Worm (Caenorhabditis elegans) whole organism, L1 larva: ENCODE results near the gene ZK643.5.
A peak's percentile ranks its signal among the peaks of the same experiment; 100 is the strongest.

Source experiments
- C16A3.4 ChIP-seq: fragments of 150-350 bp; optimal IDR thresholded peaks from 2 replicates; lab custom pipeline; 2014; ENCODE audit warnings: missing biosample characterization, missing genetic modification characterization
- F16B12.6 ChIP-seq: fragments of 150-350 bp; optimal IDR thresholded peaks from 2 replicates; lab custom pipeline; 2014; ENCODE audit warnings: missing biosample characterization, missing genetic modification characterization
- Y116A8C.19 ChIP-seq: sonication (generic microtip); optimal IDR thresholded peaks from 2 replicates; lab custom pipeline; 2016; ENCODE audit warnings: missing compliant biosample characterization, missing genetic modification characterization, borderline replicate concordance
- alr-1 ChIP-seq: fragments of 200-800 bp; sonication (Bioruptor generic); optimal IDR thresholded peaks from 2 replicates; lab custom pipeline; 2018; ENCODE audit warnings: borderline replicate concordance, mild to moderate bottlenecking, missing genetic modification characterization, missing compliant biosample characterization
- ama-1 ChIP-seq: fragments of 150-350 bp; optimal IDR thresholded peaks from 2 replicates; lab custom pipeline; 2014
- blmp-1 ChIP-seq: fragments of 150-350 bp; optimal IDR thresholded peaks from 2 replicates; lab custom pipeline; 2014; ENCODE audit warnings: missing biosample characterization, missing genetic modification characterization
- ceh-63 ChIP-seq: fragments of 200-800 bp; sonication (Bioruptor generic); optimal IDR thresholded peaks from 2 replicates; lab custom pipeline; 2018; ENCODE audit warnings: mild to moderate bottlenecking, missing genetic modification characterization, missing compliant biosample characterization
- ceh-90 ChIP-seq: sonication (generic microtip); optimal IDR thresholded peaks from 2 replicates; lab custom pipeline; 2016; ENCODE audit warnings: missing genetic modification characterization, missing compliant biosample characterization
- ces-1 ChIP-seq: fragments of 150-350 bp; optimal IDR thresholded peaks from 2 replicates; lab custom pipeline; 2014; ENCODE audit warnings: missing biosample characterization, missing genetic modification reagents, missing genetic modification characterization
- dpl-1 ChIP-seq, 3 experiments: fragments of 150-350 bp in 2 of 3; sonication (generic microtip) in 1 of 3; optimal IDR thresholded peaks; 2 replicates each; lab custom pipeline; 2014 to 2017; ENCODE audit warnings: missing biosample characterization in 3 of 3, missing genetic modification characterization in 3 of 3, missing genetic modification reagents in 3 of 3
- efl-1 ChIP-seq, 4 experiments: fragments of 150-350 bp; optimal IDR thresholded peaks in 3 of 4; peaks in 1 of 4; 1 replicate in 1 of 4; 2 replicates in 3 of 4; lab custom pipeline; 2014; ENCODE audit warnings: missing biosample characterization in 2 of 4, missing genetic modification characterization in 2 of 4, missing genetic modification reagents in 2 of 4
- efl-3 ChIP-seq: fragments of 200-800 bp; sonication (Bioruptor generic); optimal IDR thresholded peaks from 2 replicates; lab custom pipeline; 2018; ENCODE audit warnings: mild to moderate bottlenecking, missing genetic modification characterization, missing compliant biosample characterization
- egl-13 ChIP-seq: sonication (generic microtip); optimal IDR thresholded peaks from 2 replicates; lab custom pipeline; 2016; ENCODE audit warnings: missing genotype, missing genetic modification reagents, missing genetic modification characterization, missing compliant biosample characterization
- ets-5 ChIP-seq: fragments of 200-800 bp; sonication (Bioruptor generic); IDR thresholded peaks from 2 replicates; pipeline ENCODE4 v1.3.6; 2022; ENCODE audit warnings: missing genetic modification characterization, missing compliant biosample characterization
- fos-1 ChIP-seq: fragments of 150-350 bp; optimal IDR thresholded peaks from 2 replicates; lab custom pipeline; 2014; ENCODE audit warnings: missing biosample characterization, missing genetic modification characterization
- grh-1 ChIP-seq: fragments of 200-800 bp; sonication (Bioruptor generic); IDR thresholded peaks from 2 replicates; pipeline ENCODE4 v1.3.6; 2022; ENCODE audit warnings: missing genetic modification reagents, missing genetic modification characterization, missing compliant biosample characterization
- irx-1 ChIP-seq: sonication (generic microtip); optimal IDR thresholded peaks from 2 replicates; lab custom pipeline; 2016; ENCODE audit warnings: missing genetic modification characterization, missing compliant biosample characterization
- jun-1 ChIP-seq: fragments of 150-350 bp; optimal IDR thresholded peaks from 2 replicates; lab custom pipeline; 2014; ENCODE audit warnings: missing biosample characterization, missing genetic modification reagents, missing genetic modification characterization
- lin-13 ChIP-seq: fragments of 150-350 bp; optimal IDR thresholded peaks from 2 replicates; lab custom pipeline; 2014; ENCODE audit warnings: missing biosample characterization, missing genetic modification reagents, missing genetic modification characterization
- lin-35 ChIP-seq, 2 experiments: fragments of 150-350 bp; optimal IDR thresholded peaks; 2 replicates each; lab custom pipeline; 2014; ENCODE audit warnings: missing biosample characterization in 2 of 2, missing genetic modification characterization in 2 of 2, missing genetic modification reagents in 2 of 2
- mab-9 ChIP-seq: fragments of 200-800 bp; sonication (Bioruptor generic); IDR thresholded peaks from 2 replicates; pipeline ENCODE4 v1.3.6; 2022; ENCODE audit warnings: missing genetic modification reagents, missing genetic modification characterization, missing compliant biosample characterization
- mep-1 ChIP-seq: fragments of 150-350 bp; optimal IDR thresholded peaks from 2 replicates; lab custom pipeline; 2014; ENCODE audit warnings: missing biosample characterization, missing genetic modification characterization
- nhr-11 ChIP-seq: fragments of 150-350 bp; optimal IDR thresholded peaks from 2 replicates; lab custom pipeline; 2014; ENCODE audit warnings: missing biosample characterization, missing genetic modification characterization
- nhr-12 ChIP-seq: sonication (generic microtip); optimal IDR thresholded peaks from 2 replicates; lab custom pipeline; 2017; ENCODE audit warnings: missing biosample characterization, missing genetic modification characterization
- nhr-28 ChIP-seq: fragments of 150-350 bp; optimal IDR thresholded peaks from 2 replicates; lab custom pipeline; 2014; ENCODE audit warnings: missing biosample characterization, missing genetic modification characterization
- nhr-71 ChIP-seq: sonication (generic microtip); optimal IDR thresholded peaks from 2 replicates; lab custom pipeline; 2016; ENCODE audit warnings: mild to moderate bottlenecking, missing genetic modification characterization, moderate library complexity, missing compliant biosample characterization
- nhr-76 ChIP-seq: sonication (generic microtip); optimal IDR thresholded peaks from 2 replicates; lab custom pipeline; 2017; ENCODE audit warnings: missing biosample characterization, missing genetic modification characterization
- nhr-77 ChIP-seq: fragments of 150-350 bp; optimal IDR thresholded peaks from 2 replicates; lab custom pipeline; 2014; ENCODE audit warnings: missing biosample characterization, missing genetic modification characterization
- snpc-4 ChIP-seq: fragments of 150-350 bp; optimal IDR thresholded peaks from 2 replicates; lab custom pipeline; 2014; ENCODE audit warnings: missing biosample characterization, missing genetic modification characterization
- tbx-2 ChIP-seq: sonication (generic microtip); optimal IDR thresholded peaks from 2 replicates; lab custom pipeline; 2016; ENCODE audit warnings: missing genetic modification characterization, missing compliant biosample characterization
- tlp-1 ChIP-seq: fragments of 150-350 bp; optimal IDR thresholded peaks from 2 replicates; lab custom pipeline; 2014; ENCODE audit warnings: missing biosample characterization, missing genetic modification characterization
- unc-30 ChIP-seq: sonication (generic microtip); optimal IDR thresholded peaks from 2 replicates; lab custom pipeline; 2017; ENCODE audit warnings: missing biosample characterization, missing genetic modification characterization
- unc-62 ChIP-seq: fragments of 150-350 bp; optimal IDR thresholded peaks from 2 replicates; lab custom pipeline; 2014; ENCODE audit warnings: missing biosample characterization, missing genetic modification reagents, missing genetic modification characterization
- unc-98 ChIP-seq: fragments of 200-800 bp; sonication (Bioruptor generic); IDR thresholded peaks from 2 replicates; pipeline ENCODE4 v1.3.6; 2022; ENCODE audit warnings: missing genetic modification characterization, missing compliant biosample characterization
- vab-15 ChIP-seq: sonication (generic microtip); optimal IDR thresholded peaks from 2 replicates; lab custom pipeline; 2017; ENCODE audit warnings: missing genotype, mild to moderate bottlenecking, missing genetic modification characterization, missing compliant biosample characterization
- ztf-4 ChIP-seq: fragments of 150-350 bp; optimal IDR thresholded peaks from 2 replicates; lab custom pipeline; 2014; ENCODE audit warnings: missing biosample characterization, missing genetic modification characterization

ZK643.5 gene

DNA sequence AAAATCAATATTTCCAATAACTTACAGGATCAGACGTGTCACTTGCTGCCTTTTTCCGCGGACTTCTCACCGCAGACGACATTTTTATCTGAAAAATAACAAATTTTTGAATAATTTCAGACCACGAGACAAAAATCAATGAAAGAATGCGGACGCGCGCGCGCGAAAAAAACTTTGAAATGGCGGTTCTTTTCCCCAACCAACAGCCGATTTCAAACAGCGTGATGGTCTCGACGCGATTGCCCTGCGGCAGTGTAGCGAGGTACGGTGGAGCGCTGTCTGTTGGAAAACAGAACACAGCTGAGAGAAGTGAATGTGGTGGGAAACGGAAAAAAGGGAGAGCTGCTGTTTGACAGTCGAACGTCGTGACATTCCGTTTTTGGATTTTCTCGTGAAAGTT, 52.0 kb downstream of the ZK643.5 start, which contains the start of gene lin-9 (continued):
- TF ChIP-seq tbx-2 = peak; percentile 96
- peak; percentile 91 for TF ChIP-seq nhr-77
- peak; percentile 74 for TF ChIP-seq F16B12.6
- TF ChIP-seq ama-1 = no peak
- peak; percentile 52; the same call in 1 of the 2 replicates for TF ChIP-seq unc-98
- peak; percentile 62 for TF ChIP-seq vab-15
- TF ChIP-seq ceh-63 = no peak
- no peak for TF ChIP-seq Y116A8C.19 (tag; lab: Kevin White, UChicago)
- peak; percentile 93 for TF ChIP-seq egl-13
- no peak for TF ChIP-seq ets-5 (GFP tag; lab: Robert Waterston, UW)
- TF ChIP-seq fos-1 (tag; lab: Kevin White, UChicago) = peak; percentile 85
- no peak for TF ChIP-seq nhr-28 (tag; lab: Kevin White, UChicago)
- peak; percentile 94 for TF ChIP-seq ztf-4
- TF ChIP-seq ces-1 (GFP tag; lab: Kevin White, UChicago) = no peak
- TF ChIP-seq blmp-1 (tag; lab: Kevin White, UChicago) = peak; percentile 92
- peak; percentile 30 for TF ChIP-seq nhr-12
- TF ChIP-seq alr-1 = no peak
- peak; percentile 81 for TF ChIP-seq efl-3
- TF ChIP-seq nhr-76 (tag; lab: Kevin White, UChicago) = no peak
- peak; percentile 97 for TF ChIP-seq mep-1
- TF ChIP-seq irx-1 (tag; lab: Kevin White, UChicago) = peak; percentile 97
- TF ChIP-seq C16A3.4 (tag; lab: Kevin White, UChicago) = peak; percentile 94
- peak; percentile 98 for TF ChIP-seq nhr-71 (tag; lab: Kevin White, UChicago)
- peak; percentile 96 to 97 (median 96) for TF ChIP-seq dpl-1 (GFP tag; optimal IDR thresholded peaks at IDR 0.05; lab: Kevin White, UChicago)
- TF ChIP-seq lin-13 (GFP tag; lab: Kevin White, UChicago) = peak; percentile 98
- no peak for TF ChIP-seq unc-62
- TF ChIP-seq jun-1 (tag; lab: Kevin White, UChicago) = peak; percentile 92
- peak; percentile 95 for TF ChIP-seq grh-1 (GFP tag; lab: Robert Waterston, UW)
- no peak for TF ChIP-seq unc-30 (tag; lab: Kevin White, UChicago)
- TF ChIP-seq tlp-1 (tag; lab: Kevin White, UChicago) = no peak
- TF ChIP-seq mab-9 (GFP tag; lab: Robert Waterston, UW) = peak; percentile 93
- peak; percentile 88 for TF ChIP-seq nhr-11 (tag; lab: Kevin White, UChicago)
- TF ChIP-seq lin-35 (GFP tag; optimal IDR thresholded peaks at IDR 0.05; lab: Kevin White, UChicago) = peak; percentile 97 to 98

DNA sequence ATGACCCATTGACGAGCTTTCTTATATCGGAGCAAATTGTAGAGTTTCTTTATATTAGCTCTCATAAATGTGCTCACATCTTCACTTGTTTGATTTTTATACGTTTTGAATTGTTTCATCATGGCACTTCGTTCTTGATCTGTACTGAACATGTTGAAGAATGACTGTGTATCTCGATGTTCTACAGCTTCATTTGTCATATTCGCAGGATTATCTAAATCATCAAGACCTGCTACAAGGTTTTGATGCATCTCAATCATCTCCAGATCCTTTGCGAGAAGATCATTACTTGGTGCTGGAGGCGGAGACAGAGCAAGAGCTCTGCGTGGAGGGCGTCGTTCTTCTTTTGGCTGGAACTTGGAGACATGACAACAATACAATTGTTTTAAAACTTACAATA, 52.7 kb downstream of the ZK643.5 start:
- TF ChIP-seq ceh-90 (tag; lab: Kevin White, UChicago) (no peak), efl-1 (optimal IDR thresholded peaks at IDR 0.05; lab: Kevin White, UChicago) (no peak), efl-1 (GFP tag; optimal IDR thresholded peaks at IDR 0.05 in 1 of 2; lab: Kevin White, UChicago) (peak in 1 of 2 experiments; percentile 79), snpc-4 (no peak)
